Fruit fly (Drosophila melanogaster) whole organism, wandering third instar larva: Measurements from ENCODE around the gene CG11109.

ENCODE experiments used
- GATAd ChIP-seq: sonication (Bioruptor generic); optimal IDR thresholded peaks from 2 replicates; lab custom pipeline; 2016; ENCODE audit warnings: missing biosample characterization, missing genetic modification characterization
- Hnf4 ChIP-seq: fragments of 200-800 bp; sonication (Bioruptor generic); optimal IDR thresholded peaks from 2 replicates; lab custom pipeline; 2016; ENCODE audit warnings: missing biosample characterization, mild to moderate bottlenecking, missing genetic modification characterization
- dmrt93B ChIP-seq: fragments of 200-800 bp; sonication (Bioruptor generic); optimal IDR thresholded peaks from 2 replicates; lab custom pipeline; 2018; ENCODE audit warnings: missing biosample characterization, mild to moderate bottlenecking, missing genetic modification characterization
- dsf ChIP-seq: sonication (Bioruptor generic); optimal IDR thresholded peaks from 2 replicates; lab custom pipeline; 2016; ENCODE audit warnings: missing biosample characterization, missing genetic modification characterization, borderline replicate concordance
- foxo ChIP-seq, 2 experiments: fragments of 200-800 bp; sonication (Bioruptor generic); optimal IDR thresholded peaks; 2 replicates in 1 of 2; 3 replicates in 1 of 2; lab custom pipeline; 2016 to 2017; ENCODE audit warnings: missing biosample characterization in 2 of 2, missing genetic modification characterization in 2 of 2
- pan ChIP-seq: fragments of >200 bp; optimal IDR thresholded peaks from 2 replicates; lab custom pipeline; 2017

DNA sequence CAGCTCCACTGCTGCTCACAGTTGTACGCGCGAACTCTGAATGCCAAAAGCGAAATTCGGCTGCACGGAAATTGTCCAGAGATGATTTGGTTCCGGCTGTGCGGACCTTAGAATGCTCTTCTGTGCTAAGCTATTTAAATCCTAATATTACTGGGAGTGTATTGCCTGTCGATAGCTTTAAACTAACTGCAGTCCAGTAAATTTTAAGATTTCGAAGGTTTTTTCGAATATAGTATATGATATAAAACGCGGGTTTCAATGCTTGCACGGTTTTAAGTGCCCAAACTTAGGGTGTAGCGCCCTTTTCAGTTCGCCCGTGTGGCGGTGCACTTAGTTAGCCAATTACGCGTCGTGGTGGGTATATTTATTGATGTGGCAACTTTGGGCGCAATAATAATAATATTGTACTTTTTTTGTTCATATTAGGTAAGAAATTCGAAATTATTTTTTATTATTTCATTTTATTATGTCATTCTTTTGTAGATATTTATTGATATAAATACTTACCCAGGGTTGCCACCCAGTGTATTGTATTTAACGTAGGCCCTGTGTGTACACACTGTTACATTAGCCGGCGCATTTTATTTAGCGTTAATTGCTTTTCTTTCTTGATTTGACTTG, 6.8 kb downstream of the CG11109 start, which contains the start of the genes Chro and Ssl1:
- TF ChIP-seq GATAd (GFP tag; lab: Kevin White, UChicago) (peak; percentile 99), pan (lab: Kevin White, UChicago) (no peak), Hnf4 (peak; percentile 100), dsf (GFP tag; lab: Kevin White, UChicago) (peak; percentile 97), foxo (GFP tag; optimal IDR thresholded peaks at IDR 0.05; lab: Kevin White, UChicago) (peak; percentile 99 to 100), dmrt93B (peak; percentile 100)
